Fruit fly (Drosophila melanogaster) whole organism, pupa: ENCODE results near the gene ine.

Source experiments
- CG13204 ChIP-seq: fragments of 200-800 bp; sonication (Bioruptor generic); optimal IDR thresholded peaks from 2 replicates; lab custom pipeline; 2018; ENCODE audit warnings: missing biosample characterization, mild to moderate bottlenecking, missing genetic modification characterization, moderate library complexity
- CG34367 ChIP-seq: fragments of 200-800 bp; sonication (Bioruptor generic); optimal IDR thresholded peaks from 2 replicates; lab custom pipeline; 2018; ENCODE audit warnings: missing biosample characterization, mild to moderate bottlenecking, missing genetic modification characterization
- D1 ChIP-seq: fragments of 200-800 bp; sonication (Bioruptor generic); optimal IDR thresholded peaks from 2 replicates; lab custom pipeline; 2018; ENCODE audit warnings: missing biosample characterization, mild to moderate bottlenecking, missing genetic modification characterization, moderate library complexity
- Pif1A ChIP-seq: fragments of 200-800 bp; sonication (Bioruptor generic); optimal IDR thresholded peaks from 3 replicates; lab custom pipeline; 2016; ENCODE audit warnings: missing biosample characterization, missing genetic modification characterization
- Pif1B ChIP-seq: fragments of 200-800 bp; sonication (Bioruptor generic); optimal IDR thresholded peaks from 3 replicates; lab custom pipeline; 2016; ENCODE audit warnings: missing biosample characterization, missing genetic modification characterization
- fd96Ca ChIP-seq: fragments of 200-800 bp; sonication (Bioruptor generic); IDR thresholded peaks from 3 replicates; pipeline ENCODE4 v1.3.6; 2022; ENCODE audit warnings: missing biosample characterization, missing genetic modification characterization

dm6 chr2L:4463323-4463722, 13.5 kb downstream of the ine start, which contains the start of the genes CG15443 and Paris:
- TF ChIP-seq D1 (tag; lab: Kevin White, UChicago) (no peak), Pif1A (GFP tag; lab: Kevin White, UChicago) (no peak), CG34367 (tag; lab: Kevin White, UChicago) (no peak), Pif1B (GFP tag; lab: Kevin White, UChicago) (no peak), CG13204 (GFP tag; lab: Kevin White, UChicago) (no peak), fd96Ca (GFP tag; lab: Robert Waterston, UW) (no peak)
